Fruit fly (Drosophila melanogaster) whole organism, embryonic: Measurements from ENCODE around the gene CG7164.

ENCODE experiments used
- Adf1 ChIP-seq: fragments of 200-800 bp; sonication (Bioruptor generic); IDR thresholded peaks from 2 replicates; pipeline ENCODE4 v1.3.6; 2022; ENCODE audit warnings: missing biosample characterization, missing genetic modification characterization
- Asciz ChIP-seq: fragments of 200-800 bp; sonication (Bioruptor generic); optimal IDR thresholded peaks from 2 replicates; lab custom pipeline; 2017; ENCODE audit warnings: missing biosample characterization, mild to moderate bottlenecking, missing genetic modification characterization, missing genetic modification reagents
- Awh ChIP-seq: fragments of 200-800 bp; sonication (Bioruptor generic); IDR thresholded peaks from 2 replicates; pipeline ENCODE4, ENCODE4 v1.3.6; 2022; ENCODE audit warnings: missing biosample characterization, missing genetic modification characterization
- CG10274 ChIP-seq: fragments of 200-800 bp; sonication (Bioruptor generic); optimal IDR thresholded peaks from 3 replicates; lab custom pipeline; 2017; ENCODE audit warnings: missing biosample characterization, mild to moderate bottlenecking, missing genetic modification characterization
- CG10654 ChIP-seq: fragments of 200-800 bp; sonication (Bioruptor generic); optimal IDR thresholded peaks from 2 replicates; lab custom pipeline; 2016; ENCODE audit warnings: missing biosample characterization, missing genetic modification characterization
- CG11398 ChIP-seq: fragments of 200-800 bp; sonication (Bioruptor generic); optimal IDR thresholded peaks from 2 replicates; lab custom pipeline; 2016; ENCODE audit warnings: missing biosample characterization, missing genetic modification characterization
- CG12236 ChIP-seq: fragments of 200-800 bp; sonication (Bioruptor generic); optimal IDR thresholded peaks from 2 replicates; lab custom pipeline; 2016; ENCODE audit warnings: missing biosample characterization, missing genetic modification characterization
- CG14014 ChIP-seq: fragments of 200-800 bp; sonication (Bioruptor generic); IDR thresholded peaks from 2 replicates; pipeline ENCODE4 v1.3.6; 2022; ENCODE audit warnings: missing biosample characterization, missing genetic modification characterization
- CG14667 ChIP-seq: fragments of 200-800 bp; sonication (Bioruptor generic); IDR thresholded peaks from 2 replicates; pipeline ENCODE4 v1.3.6; 2022; ENCODE audit warnings: missing biosample characterization, missing genetic modification characterization
- CG15269 ChIP-seq: fragments of 200-800 bp; sonication (Bioruptor generic); optimal IDR thresholded peaks from 2 replicates; lab custom pipeline; 2018; ENCODE audit warnings: missing biosample characterization, mild to moderate bottlenecking, missing genetic modification characterization, moderate library complexity
- CG16863 ChIP-seq: fragments of 200-800 bp; sonication (Bioruptor generic); optimal IDR thresholded peaks from 3 replicates; lab custom pipeline; 2016; ENCODE audit warnings: missing biosample characterization, missing genetic modification characterization
- CG17186 ChIP-seq: fragments of 200-800 bp; sonication (Bioruptor generic); optimal IDR thresholded peaks from 3 replicates; lab custom pipeline; 2017; ENCODE audit warnings: missing biosample characterization, missing genetic modification reagents, missing genetic modification characterization
- CG17328 ChIP-seq: fragments of 200-800 bp; sonication (Bioruptor generic); IDR thresholded peaks from 2 replicates; pipeline ENCODE4 v1.3.6; 2022; ENCODE audit warnings: missing biosample characterization, missing genetic modification characterization
- CG17802 ChIP-seq: fragments of 200-800 bp; sonication (Bioruptor generic); optimal IDR thresholded peaks from 2 replicates; lab custom pipeline; 2018; ENCODE audit warnings: missing biosample characterization, mild to moderate bottlenecking, missing genetic modification characterization, moderate library complexity
- CG2120 ChIP-seq: fragments of 200-800 bp; sonication (Bioruptor generic); optimal IDR thresholded peaks from 3 replicates; lab custom pipeline; 2016; ENCODE audit warnings: missing biosample characterization, missing genetic modification characterization
- CG2202 ChIP-seq: fragments of 200-800 bp; sonication (Bioruptor generic); optimal IDR thresholded peaks from 2 replicates; lab custom pipeline; 2018; ENCODE audit warnings: missing biosample characterization, mild to moderate bottlenecking, missing genetic modification characterization
- CG2875 ChIP-seq: fragments of 200-800 bp; sonication (Bioruptor generic); optimal IDR thresholded peaks from 2 replicates; lab custom pipeline; 2017; ENCODE audit warnings: missing biosample characterization, mild to moderate bottlenecking, missing genetic modification characterization, missing genetic modification reagents
- CG32767 ChIP-seq: fragments of 200-800 bp; sonication (Bioruptor generic); IDR thresholded peaks from 2 replicates; pipeline ENCODE4 v1.3.6; 2022; ENCODE audit warnings: missing biosample characterization, missing genetic modification characterization
- CG34422 ChIP-seq: fragments of 200-800 bp; sonication (Bioruptor generic); IDR thresholded peaks from 3 replicates; pipeline ENCODE4 v1.3.6; 2022; ENCODE audit warnings: missing biosample characterization, missing genetic modification characterization
- CG8089 ChIP-seq: fragments of 200-800 bp; sonication (Bioruptor generic); optimal IDR thresholded peaks from 3 replicates; lab custom pipeline; 2016; ENCODE audit warnings: missing biosample characterization, missing genetic modification characterization
- CG9609 ChIP-seq: fragments of 200-800 bp; sonication (Bioruptor generic); optimal IDR thresholded peaks from 3 replicates; lab custom pipeline; 2016; ENCODE audit warnings: missing biosample characterization, missing genetic modification characterization
- CG9797 ChIP-seq: fragments of 200-800 bp; sonication (Bioruptor generic); optimal IDR thresholded peaks from 3 replicates; lab custom pipeline; 2018; ENCODE audit warnings: missing biosample characterization, mild to moderate bottlenecking, missing genetic modification characterization
- CG9817 ChIP-seq: fragments of 200-800 bp; sonication (Bioruptor generic); optimal IDR thresholded peaks from 2 replicates; lab custom pipeline; 2018; ENCODE audit warnings: missing biosample characterization, mild to moderate bottlenecking, missing genetic modification characterization, moderate library complexity
- CHES-1-like ChIP-seq: fragments of 200-800 bp; sonication (Bioruptor generic); optimal IDR thresholded peaks from 2 replicates; lab custom pipeline; 2016; ENCODE audit warnings: missing biosample characterization, missing genetic modification characterization
- D19A ChIP-seq: fragments of 200-800 bp; optimal IDR thresholded peaks from 3 replicates; lab custom pipeline; 2019; ENCODE audit warnings: missing biosample characterization, mild to moderate bottlenecking, missing genetic modification characterization, moderate library complexity
- Jarid2 ChIP-seq: fragments of 200-800 bp; sonication (Bioruptor generic); optimal IDR thresholded peaks from 3 replicates; lab custom pipeline; 2017; ENCODE audit warnings: mild to moderate bottlenecking, missing biosample characterization, missing genetic modification reagents, missing genetic modification characterization
- Meics ChIP-seq: fragments of 200-800 bp; sonication (Bioruptor generic); optimal IDR thresholded peaks from 2 replicates; lab custom pipeline; 2017; ENCODE audit warnings: missing biosample characterization, mild to moderate bottlenecking, missing genetic modification characterization
- NC2α ChIP-seq: fragments of 200-800 bp; sonication (Bioruptor generic); optimal IDR thresholded peaks from 2 replicates; lab custom pipeline; 2016; ENCODE audit warnings: missing biosample characterization, missing genetic modification characterization
- NC2β ChIP-seq: fragments of 200-800 bp; sonication (Bioruptor generic); optimal IDR thresholded peaks from 2 replicates; lab custom pipeline; 2016; ENCODE audit warnings: missing biosample characterization, missing genetic modification characterization
- Six4 ChIP-seq: fragments of 200-800 bp; sonication (Bioruptor generic); optimal IDR thresholded peaks from 2 replicates; lab custom pipeline; 2016; ENCODE audit warnings: missing biosample characterization, missing genetic modification characterization
- bcd ChIP-seq: fragments of 200-800 bp; sonication (Bioruptor generic); optimal IDR thresholded peaks from 2 replicates; lab custom pipeline; 2017; ENCODE audit warnings: missing biosample characterization, mild to moderate bottlenecking, missing genetic modification characterization
- cad ChIP-seq: fragments of >200 bp; optimal IDR thresholded peaks from 2 replicates; lab custom pipeline; 2017; ENCODE audit warnings: missing biosample characterization, missing genetic modification characterization
- ci ChIP-seq: fragments of 200-800 bp; sonication (Bioruptor generic); IDR thresholded peaks from 3 replicates; pipeline ENCODE4 v1.3.6; 2022; ENCODE audit warnings: missing biosample characterization, missing genetic modification characterization
- dati ChIP-seq: fragments of 200-800 bp; sonication (Bioruptor generic); IDR thresholded peaks from 2 replicates; pipeline ENCODE4 v1.3.6; 2022; ENCODE audit warnings: missing biosample characterization, missing genetic modification characterization
- disco-r ChIP-seq: fragments of 200-800 bp; sonication (Bioruptor generic); optimal IDR thresholded peaks from 2 replicates; lab custom pipeline; 2016; ENCODE audit warnings: missing biosample characterization, missing genetic modification characterization
- ftz-f1 ChIP-seq: fragments of 200-800 bp; sonication (Bioruptor generic); optimal IDR thresholded peaks from 2 replicates; lab custom pipeline; 2016; ENCODE audit warnings: missing biosample characterization, missing genetic modification characterization
- gcm2 ChIP-seq: fragments of 200-800 bp; sonication (Bioruptor generic); optimal IDR thresholded peaks from 2 replicates; lab custom pipeline; 2016; ENCODE audit warnings: missing biosample characterization, missing genetic modification characterization
- gsb ChIP-seq: fragments of 200-800 bp; sonication (Bioruptor generic); IDR thresholded peaks from 2 replicates; pipeline ENCODE4 v1.3.6; 2022; ENCODE audit warnings: missing biosample characterization, missing genetic modification characterization
- hkb ChIP-seq, 2 experiments: fragments of 200-800 bp in 1 of 2; fragments of >200 bp in 1 of 2; sonication (Bioruptor generic) in 1 of 2; IDR thresholded peaks in 1 of 2; optimal IDR thresholded peaks in 1 of 2; 2 replicates each; pipeline versions ENCODE4 v1.3.6 to Lab custom; 2017 to 2022; ENCODE audit warnings: missing biosample characterization in 1 of 2, missing genetic modification characterization in 1 of 2
- knrl ChIP-seq: fragments of 200-800 bp; sonication (Bioruptor generic); IDR thresholded peaks from 3 replicates; pipeline ENCODE4 v1.3.6; 2022; ENCODE audit warnings: missing biosample characterization, missing genetic modification characterization; ENCODE audit not compliant: partially characterized antibody
- lab ChIP-seq: fragments of 200-800 bp; sonication (Bioruptor generic); optimal IDR thresholded peaks from 3 replicates; lab custom pipeline; 2017; ENCODE audit warnings: missing biosample characterization, missing genetic modification characterization, mild to moderate bottlenecking, moderate library complexity, missing genetic modification reagents
- pzg ChIP-seq: fragments of 200-800 bp; sonication (Bioruptor generic); optimal IDR thresholded peaks from 3 replicates; lab custom pipeline; 2018; ENCODE audit warnings: missing biosample characterization, mild to moderate bottlenecking, missing genetic modification characterization, moderate library complexity
- ranshi ChIP-seq: fragments of 200-800 bp; sonication (Bioruptor generic); IDR thresholded peaks from 2 replicates; pipeline ENCODE4 v1.3.6; 2022; ENCODE audit warnings: missing biosample characterization, missing genetic modification characterization
- ro ChIP-seq: fragments of 200-800 bp; sonication (Bioruptor generic); IDR thresholded peaks from 2 replicates; pipeline ENCODE4 v1.3.6; 2022; ENCODE audit warnings: missing biosample characterization, missing genetic modification characterization
- salm ChIP-seq: fragments of 200-800 bp; sonication (Bioruptor generic); optimal IDR thresholded peaks from 2 replicates; lab custom pipeline; 2018; ENCODE audit warnings: missing biosample characterization, mild to moderate bottlenecking, missing genetic modification characterization
- schlank ChIP-seq: fragments of 200-800 bp; sonication (Bioruptor generic); optimal IDR thresholded peaks from 2 replicates; lab custom pipeline; 2018; ENCODE audit warnings: missing biosample characterization, mild to moderate bottlenecking, missing genetic modification characterization
- sisA ChIP-seq: fragments of 200-800 bp; sonication (Bioruptor generic); IDR thresholded peaks from 2 replicates; pipeline ENCODE4 v1.3.6; 2022; ENCODE audit warnings: missing biosample characterization, missing genetic modification characterization
- slbo ChIP-seq: fragments of 200-800 bp; sonication (Bioruptor generic); IDR thresholded peaks from 2 replicates; pipeline ENCODE4 v1.3.6; 2022; ENCODE audit warnings: missing biosample characterization, missing genetic modification characterization
- tgo ChIP-seq: fragments of 200-800 bp; sonication (Bioruptor generic); IDR thresholded peaks from 3 replicates; pipeline ENCODE4 v1.3.6; 2022; ENCODE audit warnings: missing biosample characterization, missing genetic modification characterization
- ttk ChIP-seq: fragments of 200-800 bp; sonication (Bioruptor generic); IDR thresholded peaks from 2 replicates; pipeline ENCODE4 v2.1.2; 2022; ENCODE audit warnings: missing biosample characterization, missing genetic modification characterization

CG7164 gene

dm6 chr2L:7799804-7800433 lies 18.7 kb downstream of the CG7164 start, which contains the start of the genes Herp and r2d2 (continued):
- TF ChIP-seq CG17802 (peak; percentile 65), gcm2 (GFP tag; lab: Kevin White, UChicago) (peak; percentile 75), Meics (GFP tag; lab: Kevin White, UChicago) (peak; percentile 92), CG10274 (GFP tag; lab: Kevin White, UChicago) (peak; percentile 80), schlank (tag; lab: Kevin White, UChicago) (peak; percentile 85), Adf1 (GFP tag; lab: Robert Waterston, UW) (peak; percentile 64), CG8089 (GFP tag; lab: Kevin White, UChicago) (peak; percentile 89), gsb (GFP tag; lab: Robert Waterston, UW) (peak; percentile 71), ftz-f1 (GFP tag; lab: Kevin White, UChicago) (peak; percentile 61), CG16863 (peak; percentile 85), Asciz (GFP tag; lab: Kevin White, UChicago) (peak; percentile 62), CG14014 (peak; percentile 91), disco-r (GFP tag; lab: Kevin White, UChicago) (peak; percentile 92), Six4 (GFP tag; lab: Kevin White, UChicago) (peak; percentile 87), CG10654 (GFP tag; lab: Kevin White, UChicago) (peak; percentile 83), ttk (peak; percentile 76), CG14667 (GFP tag; lab: Robert Waterston, UW) (peak; percentile 76; the same call in 1 of the 2 replicates), D19A (tag; lab: Kevin White, UChicago) (peak; percentile 83), dati (GFP tag; lab: Robert Waterston, UW) (0 out of 2 replicates have a peak, but pooled peaks have one; percentile 36), CG9817 (tag; lab: Kevin White, UChicago) (peak; percentile 92), CG2202 (tag; lab: Kevin White, UChicago) (peak; percentile 76), sisA (GFP tag; lab: Robert Waterston, UW) (peak; percentile 90), Jarid2 (GFP tag; lab: Kevin White, UChicago) (peak; percentile 71), knrl (GFP tag; lab: Robert Waterston, UW) (peak; percentile 82), NC2β (peak; percentile 90), CG2120 (GFP tag; lab: Kevin White, UChicago) (peak; percentile 96), pzg (GFP tag; lab: Kevin White, UChicago) (peak; percentile 68), CG2875 (GFP tag; lab: Kevin White, UChicago) (peak; percentile 64), CG11398 (GFP tag; lab: Kevin White, UChicago) (peak; percentile 85), NC2α (GFP tag; lab: Kevin White, UChicago) (peak; percentile 84), CG15269 (peak; percentile 90), slbo (GFP tag; lab: Robert Waterston, UW) (peak; percentile 93), CG17186 (GFP tag; lab: Kevin White, UChicago) (peak; percentile 82), CG32767 (GFP tag; lab: Robert Waterston, UW) (peak; percentile 86), salm (tag; lab: Kevin White, UChicago) (peak; percentile 74), CG12236 (peak; percentile 81), ro (GFP tag; lab: Robert Waterston, UW) (peak; percentile 67), CG9797 (GFP tag; lab: Kevin White, UChicago) (peak; percentile 60), hkb (optimal IDR thresholded peaks at IDR 0.05; lab: Kevin White, UChicago) (peak; percentile 12), hkb (GFP tag; IDR thresholded peaks at IDR 0.05; lab: Robert Waterston, UW) (peak; percentile 88), ci (GFP tag; lab: Robert Waterston, UW) (peak; percentile 82; the same call in 2 of the 3 replicates), Awh (GFP tag; lab: Robert Waterston, UW) (peak; percentile 79; the same call in 1 of the 2 replicates), ranshi (GFP tag; lab: Robert Waterston, UW) (peak; percentile 83; the same call in 1 of the 2 replicates), lab (GFP tag; lab: Kevin White, UChicago) (peak; percentile 93), bcd (GFP tag; lab: Kevin White, UChicago) (peak; percentile 91), tgo (GFP tag; lab: Robert Waterston, UW) (peak; percentile 91), CG9609 (peak; percentile 94), CG17328 (GFP tag; lab: Robert Waterston, UW) (peak; percentile 73), CHES-1-like (GFP tag; lab: Kevin White, UChicago) (peak; percentile 96), CG34422 (peak; percentile 92), cad (no peak)
